Worm (Caenorhabditis elegans) whole organism, late embryonic: Measurements from ENCODE around the gene srw-23.

Experiments used
- C08G9.2 ChIP-seq: sonication (generic microtip); optimal IDR thresholded peaks from 2 replicates; lab custom pipeline; 2016; ENCODE audit warnings: mild to moderate bottlenecking, missing genetic modification characterization, moderate library complexity, missing compliant biosample characterization
- C38D4.7 ChIP-seq: fragments of 200-800 bp; sonication (Bioruptor generic); optimal IDR thresholded peaks from 2 replicates; lab custom pipeline; 2018; ENCODE audit warnings: mild to moderate bottlenecking, missing genetic modification characterization, moderate library complexity, missing compliant biosample characterization
- K02D7.2 ChIP-seq: sonication (generic microtip); optimal IDR thresholded peaks from 2 replicates; lab custom pipeline; 2017; ENCODE audit warnings: mild to moderate bottlenecking, missing genetic modification characterization, missing compliant biosample characterization
- K09A11.1 ChIP-seq: sonication (generic microtip); optimal IDR thresholded peaks from 2 replicates; lab custom pipeline; 2017; ENCODE audit warnings: antibody characterized with exemption, mild to moderate bottlenecking, missing genetic modification characterization, missing compliant biosample characterization; ENCODE audit not compliant: insufficient read depth
- T23F11.4 ChIP-seq: fragments of 200-800 bp; sonication (Bioruptor generic); optimal IDR thresholded peaks from 2 replicates; lab custom pipeline; 2018; ENCODE audit warnings: mild to moderate bottlenecking, missing genetic modification characterization, missing compliant biosample characterization
- Y22D7AL.16 ChIP-seq: sonication (generic microtip); optimal IDR thresholded peaks from 2 replicates; lab custom pipeline; 2016; ENCODE audit warnings: missing genetic modification characterization, missing compliant biosample characterization
- ceh-18 ChIP-seq: sonication (generic microtip); optimal IDR thresholded peaks from 2 replicates; lab custom pipeline; 2016; ENCODE audit warnings: missing genetic modification characterization, missing compliant biosample characterization
- ceh-19 ChIP-seq: fragments of 200-800 bp; sonication (Bioruptor generic); optimal IDR thresholded peaks from 2 replicates; lab custom pipeline; 2018; ENCODE audit warnings: mild to moderate bottlenecking, missing genetic modification characterization, missing compliant biosample characterization
- ceh-24 ChIP-seq: sonication (generic microtip); optimal IDR thresholded peaks from 2 replicates; lab custom pipeline; 2016; ENCODE audit warnings: mild to moderate bottlenecking, missing genetic modification characterization, missing compliant biosample characterization
- ceh-30 ChIP-seq: fragments of 150-350 bp; optimal IDR thresholded peaks from 2 replicates; lab custom pipeline; 2014; ENCODE audit warnings: missing biosample characterization, missing genetic modification characterization
- ceh-34 ChIP-seq: sonication (generic microtip); optimal IDR thresholded peaks from 2 replicates; lab custom pipeline; 2016; ENCODE audit warnings: mild to moderate bottlenecking, missing genetic modification characterization, missing compliant biosample characterization
- ceh-45 ChIP-seq: fragments of 200-800 bp; sonication (Bioruptor generic); IDR thresholded peaks from 2 replicates; pipeline ENCODE4 v1.3.6; 2022; ENCODE audit warnings: missing genetic modification reagents, missing genetic modification characterization, missing compliant biosample characterization
- ceh-48 ChIP-seq: sonication (generic microtip); optimal IDR thresholded peaks from 2 replicates; lab custom pipeline; 2016; ENCODE audit warnings: missing genetic modification characterization, inconsistent platforms, missing compliant biosample characterization
- ceh-9 ChIP-seq: sonication (generic microtip); optimal IDR thresholded peaks from 2 replicates; lab custom pipeline; 2016; ENCODE audit warnings: mild to moderate bottlenecking, missing genetic modification characterization, inconsistent platforms, missing compliant biosample characterization
- dmd-4 ChIP-seq: sonication (generic microtip); optimal IDR thresholded peaks from 2 replicates; lab custom pipeline; 2016; ENCODE audit warnings: borderline replicate concordance, missing genetic modification characterization, missing compliant biosample characterization
- dve-1 ChIP-seq: sonication (generic microtip); optimal IDR thresholded peaks from 2 replicates; lab custom pipeline; 2017; ENCODE audit warnings: antibody characterized with exemption, mild to moderate bottlenecking, missing genetic modification characterization, missing compliant biosample characterization
- elt-2 ChIP-seq: sonication (generic microtip); optimal IDR thresholded peaks from 2 replicates; lab custom pipeline; 2016; ENCODE audit warnings: missing genetic modification reagents, missing genetic modification characterization, missing compliant biosample characterization
- elt-4 ChIP-seq: sonication (generic microtip); optimal IDR thresholded peaks from 2 replicates; lab custom pipeline; 2016; ENCODE audit warnings: missing genetic modification characterization, missing compliant biosample characterization
- ets-4 ChIP-seq: sonication (generic microtip); optimal IDR thresholded peaks from 2 replicates; lab custom pipeline; 2016; ENCODE audit warnings: missing genetic modification characterization, missing compliant biosample characterization
- eyg-1 ChIP-seq: sonication (generic microtip); optimal IDR thresholded peaks from 2 replicates; lab custom pipeline; 2016; ENCODE audit warnings: missing genotype, missing genetic modification characterization, missing compliant biosample characterization
- fkh-6 ChIP-seq: sonication (generic microtip); optimal IDR thresholded peaks from 2 replicates; lab custom pipeline; 2016; ENCODE audit warnings: missing genetic modification characterization, missing compliant biosample characterization
- gmeb-2 ChIP-seq: sonication (generic microtip); optimal IDR thresholded peaks from 2 replicates; lab custom pipeline; 2016; ENCODE audit warnings: missing genetic modification characterization, inconsistent platforms, missing compliant biosample characterization
- hlh-13 ChIP-seq: fragments of 200-800 bp; sonication (Bioruptor generic); optimal IDR thresholded peaks from 2 replicates; lab custom pipeline; 2018; ENCODE audit warnings: mild to moderate bottlenecking, missing genetic modification characterization, missing compliant biosample characterization
- hlh-30 ChIP-seq: sonication (generic microtip); optimal IDR thresholded peaks from 2 replicates; lab custom pipeline; 2017; ENCODE audit warnings: antibody characterized with exemption, missing genetic modification characterization, missing compliant biosample characterization; ENCODE audit not compliant: insufficient read depth
- hlh-8 ChIP-seq: sonication (generic microtip); optimal IDR thresholded peaks from 2 replicates; lab custom pipeline; 2016; ENCODE audit warnings: missing genotype, missing genetic modification characterization, missing compliant biosample characterization
- lim-6 ChIP-seq: sonication (generic microtip); optimal IDR thresholded peaks from 2 replicates; lab custom pipeline; 2016; ENCODE audit warnings: missing genetic modification characterization, missing compliant biosample characterization
- lin-11 ChIP-seq: fragments of 200-800 bp; sonication (Bioruptor generic); optimal IDR thresholded peaks from 2 replicates; lab custom pipeline; 2018; ENCODE audit warnings: mild to moderate bottlenecking, missing genetic modification characterization, missing compliant biosample characterization
- mec-3 ChIP-seq: sonication (generic microtip); optimal IDR thresholded peaks from 2 replicates; lab custom pipeline; 2016; ENCODE audit warnings: borderline replicate concordance, missing genetic modification characterization, missing compliant biosample characterization
- nfya-1 ChIP-seq: sonication (generic microtip); optimal IDR thresholded peaks from 2 replicates; lab custom pipeline; 2017; ENCODE audit warnings: missing genetic modification characterization, mild to moderate bottlenecking, missing compliant biosample characterization, antibody characterized with exemption, moderate library complexity
- npax-4 ChIP-seq: sonication (generic microtip); optimal IDR thresholded peaks from 2 replicates; lab custom pipeline; 2016; ENCODE audit warnings: missing genetic modification characterization, missing compliant biosample characterization
- pqm-1 ChIP-seq: sonication (generic microtip); optimal IDR thresholded peaks from 2 replicates; lab custom pipeline; 2016; ENCODE audit warnings: missing genetic modification characterization, missing compliant biosample characterization
- sox-2 ChIP-seq: fragments of 200-800 bp; sonication (Bioruptor generic); IDR thresholded peaks from 2 replicates; pipeline ENCODE4 v1.3.6; 2022; ENCODE audit warnings: missing genetic modification reagents, missing genetic modification characterization, missing compliant biosample characterization
- syd-9 ChIP-seq: sonication (generic microtip); optimal IDR thresholded peaks from 2 replicates; lab custom pipeline; 2016; ENCODE audit warnings: mild to moderate bottlenecking, missing genetic modification characterization, moderate library complexity, missing compliant biosample characterization
- unc-3 ChIP-seq, 2 experiments: fragments of 200-800 bp in 1 of 2; sonication (Bioruptor generic) in 1 of 2; sonication (generic microtip) in 1 of 2; conservative IDR thresholded peaks in 1 of 2; optimal IDR thresholded peaks in 1 of 2; 2 replicates each; pipeline versions ENCODE4 v1.3.6 to Lab custom; 2016 to 2022; ENCODE audit warnings: missing compliant biosample characterization in 2 of 2, missing genetic modification characterization in 2 of 2, missing genetic modification reagents in 1 of 2
- unc-42 ChIP-seq: sonication (generic microtip); optimal IDR thresholded peaks from 2 replicates; lab custom pipeline; 2016; ENCODE audit warnings: missing genotype, missing genetic modification characterization, missing compliant biosample characterization
- unc-55 ChIP-seq: sonication (generic microtip); optimal IDR thresholded peaks from 2 replicates; lab custom pipeline; 2017; ENCODE audit warnings: missing biosample characterization, missing genetic modification reagents, missing genetic modification characterization

srw-23 gene

ce11 chrV:16832865-16833264 is 40.9 kb upstream of the srw-23 start, which contains the start of gene phy-3:
phy-3 (plus strand) TSS chrV:16833165.
- TF ChIP-seq ceh-19 (no peak), elt-2 (no peak), gmeb-2 (tag; lab: Kevin White, UChicago) (no peak), unc-55 (GFP tag; lab: Kevin White, UChicago) (no peak), ceh-30 (no peak), nfya-1 (no peak), elt-4 (tag; lab: Kevin White, UChicago) (no peak), unc-3 (GFP tag; conservative IDR thresholded peaks at IDR 0.05; lab: Robert Waterston, UW) (no peak), unc-3 (tag; optimal IDR thresholded peaks at IDR 0.05; lab: Kevin White, UChicago) (no peak), mec-3 (tag; lab: Kevin White, UChicago) (no peak), hlh-8 (tag; lab: Kevin White, UChicago) (no peak)

ce11 chrV:16833672-16834071 is 40.1 kb upstream of the srw-23 start:
- TF ChIP-seq fkh-6 (tag; lab: Kevin White, UChicago), result no peak
- no peak for TF ChIP-seq ceh-48 (tag; lab: Kevin White, UChicago)
- no peak for TF ChIP-seq pqm-1 (tag; lab: Kevin White, UChicago)
- no peak for TF ChIP-seq sox-2 (GFP tag; lab: Robert Waterston, UW)
- TF ChIP-seq gmeb-2 (tag; lab: Kevin White, UChicago), result no peak
- TF ChIP-seq Y22D7AL.16, result no peak
- no peak for TF ChIP-seq dmd-4 (tag; lab: Kevin White, UChicago)
- TF ChIP-seq hlh-30, result no peak

- TF ChIP-seq sox-2 (GFP tag; lab: Robert Waterston, UW), result no peak
- TF ChIP-seq ets-4 (tag; lab: Kevin White, UChicago), result no peak
- no peak for TF ChIP-seq eyg-1 (tag; lab: Kevin White, UChicago)
- no peak for TF ChIP-seq unc-42 (tag; lab: Kevin White, UChicago)
- no peak for TF ChIP-seq ceh-9 (tag; lab: Kevin White, UChicago)
- no peak for TF ChIP-seq dve-1 (tag; lab: Kevin White, UChicago)
- TF ChIP-seq C08G9.2 (tag; lab: Kevin White, UChicago), result no peak
- no peak for TF ChIP-seq lin-11 (tag; lab: Kevin White, UChicago)
- TF ChIP-seq K09A11.1 (tag; lab: Kevin White, UChicago), result no peak
- TF ChIP-seq T23F11.4 (GFP tag; lab: Kevin White, UChicago), result no peak
- TF ChIP-seq C38D4.7, result no peak
- no peak for TF ChIP-seq elt-2
- TF ChIP-seq ceh-45 (GFP tag; lab: Robert Waterston, UW), result no peak
- no peak for TF ChIP-seq lim-6 (tag; lab: Kevin White, UChicago)
- no peak for TF ChIP-seq nfya-1
- TF ChIP-seq gmeb-2 (tag; lab: Kevin White, UChicago), result no peak
- no peak for TF ChIP-seq hlh-13
- no peak for TF ChIP-seq pqm-1 (tag; lab: Kevin White, UChicago)
These were observed 38.8 kb upstream of the srw-23 start, which contains the start of gene tni-3 for ce11 chrV:16834989-16835388. tni-3 (minus strand) TSS chrV:16835128.

ce11 chrV:16836100-16836499 is 37.6 kb upstream of the srw-23 start:
- TF ChIP-seq K02D7.2 (tag; lab: Kevin White, UChicago) (no peak), npax-4 (tag; lab: Kevin White, UChicago) (no peak), ceh-18 (peak; percentile 7), ceh-34 (tag; lab: Kevin White, UChicago) (peak; percentile 56)

- TF ChIP-seq hlh-13, result no peak
- no peak for TF ChIP-seq T23F11.4 (GFP tag; lab: Kevin White, UChicago)
- TF ChIP-seq eyg-1 (tag; lab: Kevin White, UChicago), result no peak
- TF ChIP-seq lin-11 (tag; lab: Kevin White, UChicago), result no peak
- no peak for TF ChIP-seq ceh-24
- TF ChIP-seq ceh-19, result no peak
- TF ChIP-seq syd-9 (tag; lab: Kevin White, UChicago), result no peak
- TF ChIP-seq ceh-18, result no peak
These were observed 35.3 kb upstream of the srw-23 start for ce11 chrV:16838435-16838834.
